Worm (Caenorhabditis elegans): ENCODE measurements around the gene nhr-141.

ce11 chrV:7455008-7455407, 10.5 kb downstream of the nhr-141 start, which contains the start of gene F25E5.2:
- no peak for TF ChIP-seq lin-39 (tag; optimal IDR thresholded peaks at IDR 0.05)
- TF ChIP-seq nhr-28 (tag; optimal IDR thresholded peaks at IDR 0.05) = no peak
- TF ChIP-seq R02D3.7 (tag; optimal IDR thresholded peaks at IDR 0.05) = no peak
- TF ChIP-seq pqm-1 (tag; optimal IDR thresholded peaks at IDR 0.05) = no peak
- no peak for TF ChIP-seq tbx-2 (tag; optimal IDR thresholded peaks at IDR 0.05)

All from whole organism, L3 larva.